Fruit fly (Drosophila melanogaster): ENCODE results near the gene Apl.

Apl gene

dm6 chr3L:16582678-16583315 is 12.2 kb upstream of the Apl start, which contains the start of gene Rpn12 (continued):
- TF ChIP-seq Dif (GFP tag; optimal IDR thresholded peaks at IDR 0.05; ENCODE audit: partially characterized antibody), result no peak
- no peak for TF ChIP-seq psq (GFP tag; optimal IDR thresholded peaks at IDR 0.05)

- TF ChIP-seq Dif (GFP tag; optimal IDR thresholded peaks at IDR 0.05; ENCODE audit: partially characterized antibody) (peak; percentile 10), dsf (GFP tag; optimal IDR thresholded peaks at IDR 0.05; ENCODE audit: borderline replicate concordance) (no peak), Hr83 (GFP tag; optimal IDR thresholded peaks at IDR 0.05; ENCODE audit: poor library complexity, severe bottlenecking) (peak; percentile 8), rgr (GFP tag; optimal IDR thresholded peaks at IDR 0.05) (peak; percentile 63), Sp1 (GFP tag; optimal IDR thresholded peaks at IDR 0.05) (peak; percentile 11), ey (GFP tag; optimal IDR thresholded peaks at IDR 0.05) (no peak), HLH106 (tag; optimal IDR thresholded peaks at IDR 0.05) (peak; percentile 13), N (GFP tag; optimal IDR thresholded peaks at IDR 0.05) (no peak), foxo (GFP tag; optimal IDR thresholded peaks at IDR 0.05) (peak in 1 of 2 experiments; percentile 2), Rel (GFP tag; optimal IDR thresholded peaks at IDR 0.05) (no peak), Rel (tag; optimal IDR thresholded peaks at IDR 0.05) (peak; percentile 46), woc (GFP tag; optimal IDR thresholded peaks at IDR 0.05) (peak; percentile 87), CG9705 (GFP tag; optimal IDR thresholded peaks at IDR 0.05) (no peak)
Measured at dm6 chr3L:16584074-16584578, 10.9 kb upstream of the Apl start, which contains the start of gene UQCR-C2. Gene UQCR-C2 (plus strand): TSS chr3L:16584124.

dm6 chr3L:16586989-16587388 is 8.0 kb upstream of the Apl start, which contains the start of the genes Syx8 and CG32163:
Gene Syx8 (minus strand): TSS chr3L:16587057.
Gene CG32163 (plus strand): TSS chr3L:16587157.
- TF ChIP-seq Rel (GFP tag; optimal IDR thresholded peaks at IDR 0.05), result no peak
- TF ChIP-seq Rel (tag; optimal IDR thresholded peaks at IDR 0.05), result peak; percentile 13
- no peak for TF ChIP-seq Hr83 (GFP tag; optimal IDR thresholded peaks at IDR 0.05; ENCODE audit: poor library complexity, severe bottlenecking)
- TF ChIP-seq Mio (GFP tag; optimal IDR thresholded peaks at IDR 0.05), result no peak
- no peak for TF ChIP-seq br (GFP tag; optimal IDR thresholded peaks at IDR 0.05)
- TF ChIP-seq tai (GFP tag; optimal IDR thresholded peaks at IDR 0.05), result no peak

- TF ChIP-seq dsf (GFP tag; optimal IDR thresholded peaks at IDR 0.05; ENCODE audit: borderline replicate concordance) (no peak), Hr83 (GFP tag; optimal IDR thresholded peaks at IDR 0.05; ENCODE audit: poor library complexity, severe bottlenecking) (peak; percentile 91), pan (optimal IDR thresholded peaks at IDR 0.05) (no peak), rgr (GFP tag; optimal IDR thresholded peaks at IDR 0.05) (peak; percentile 63), sv (GFP tag; optimal IDR thresholded peaks at IDR 0.05) (peak; percentile 47), Hr78 (GFP tag; optimal IDR thresholded peaks at IDR 0.05) (no peak), brk (GFP tag; optimal IDR thresholded peaks at IDR 0.05) (no peak), foxo (GFP tag; optimal IDR thresholded peaks at IDR 0.05) (peak in 1 of 2 experiments; percentile 59), Sp1 (GFP tag; optimal IDR thresholded peaks at IDR 0.05) (peak; percentile 45), Myc (optimal IDR thresholded peaks at IDR 0.05) (peak; percentile 45), dmrt93B (GFP tag; optimal IDR thresholded peaks at IDR 0.05) (peak; percentile 47), Rel (GFP tag; optimal IDR thresholded peaks at IDR 0.05) (no peak), Rel (tag; optimal IDR thresholded peaks at IDR 0.05) (peak; percentile 72), tai (GFP tag; optimal IDR thresholded peaks at IDR 0.05) (no peak), Jra (GFP tag; optimal IDR thresholded peaks at IDR 0.05) (peak; percentile 75), psq (GFP tag; optimal IDR thresholded peaks at IDR 0.05) (peak; percentile 42), lola (GFP tag; optimal IDR thresholded peaks at IDR 0.05) (no peak), N (GFP tag; optimal IDR thresholded peaks at IDR 0.05) (no peak), jim (GFP tag; optimal IDR thresholded peaks at IDR 0.05) (no peak), fru (GFP tag; optimal IDR thresholded peaks at IDR 0.05) (peak; percentile 44), woc (GFP tag; optimal IDR thresholded peaks at IDR 0.05) (peak; percentile 96), usp (GFP tag; optimal IDR thresholded peaks at IDR 0.05) (no peak), Vsx2 (GFP tag; optimal IDR thresholded peaks at IDR 0.05; ENCODE audit: partially characterized antibody) (no peak), Hnf4 (GFP tag; optimal IDR thresholded peaks at IDR 0.05) (no peak), ey (GFP tag; optimal IDR thresholded peaks at IDR 0.05) (peak; percentile 43), Abd-B (GFP tag; optimal IDR thresholded peaks at IDR 0.05) (no peak), sage (GFP tag; optimal IDR thresholded peaks at IDR 0.05) (no peak), h (GFP tag; optimal IDR thresholded peaks at IDR 0.05) (peak; percentile 71), OdsH (GFP tag; optimal IDR thresholded peaks at IDR 0.05) (peak; percentile 34), br (GFP tag; optimal IDR thresholded peaks at IDR 0.05) (peak; percentile 53), CG9705 (GFP tag; optimal IDR thresholded peaks at IDR 0.05) (peak; percentile 18), Mio (GFP tag; optimal IDR thresholded peaks at IDR 0.05) (no peak), GATAd (GFP tag; optimal IDR thresholded peaks at IDR 0.05) (no peak), CG32264 (GFP tag; optimal IDR thresholded peaks at IDR 0.05) (peak; percentile 5), Dif (GFP tag; optimal IDR thresholded peaks at IDR 0.05; ENCODE audit: partially characterized antibody) (no peak), HLH106 (tag; optimal IDR thresholded peaks at IDR 0.05) (peak; percentile 54), dl (GFP tag; optimal IDR thresholded peaks at IDR 0.05; ENCODE audit: insufficient read depth in 1 of 2, partially characterized antibody in 2 of 2) (no peak)
Measured at dm6 chr3L:16587994-16588622, 6.9 kb upstream of the Apl start.
